Fruit fly (Drosophila melanogaster) whole organism, embryonic: ENCODE measurements around the gene CG31075.

ENCODE experiments used
- Aef1 ChIP-seq: fragments of 200-800 bp; sonication (Bioruptor generic); IDR thresholded peaks from 3 replicates; pipeline ENCODE4 v1.3.6; 2022; ENCODE audit warnings: missing biosample characterization, missing genetic modification characterization
- Antp ChIP-seq: fragments of 200-800 bp; sonication (Bioruptor generic); optimal IDR thresholded peaks from 3 replicates; lab custom pipeline; 2016; ENCODE audit warnings: missing biosample characterization, missing genetic modification characterization
- Atf3 ChIP-seq: fragments of 200-800 bp; sonication (Bioruptor generic); optimal IDR thresholded peaks from 3 replicates; lab custom pipeline; 2016; ENCODE audit warnings: missing biosample characterization, missing genetic modification characterization
- B-H1 ChIP-seq: fragments of 200-800 bp; sonication (Bioruptor generic); IDR thresholded peaks from 3 replicates; pipeline ENCODE4 v1.3.6; 2022; ENCODE audit warnings: missing biosample characterization, missing genetic modification characterization
- CG10543 ChIP-seq: fragments of 200-800 bp; sonication (Bioruptor generic); optimal IDR thresholded peaks from 3 replicates; lab custom pipeline; 2017; ENCODE audit warnings: missing biosample characterization, mild to moderate bottlenecking, missing genetic modification characterization, moderate library complexity
- CG11456 ChIP-seq: fragments of 200-800 bp; sonication (Bioruptor generic); IDR thresholded peaks from 3 replicates; pipeline ENCODE4 v1.3.6; 2022; ENCODE audit warnings: missing biosample characterization, missing genetic modification characterization
- CG12104 ChIP-seq: fragments of 200-800 bp; sonication (Bioruptor generic); optimal IDR thresholded peaks from 3 replicates; lab custom pipeline; 2016; ENCODE audit warnings: missing biosample characterization, missing genetic modification characterization
- CG13894 ChIP-seq: fragments of 200-800 bp; sonication (Bioruptor generic); optimal IDR thresholded peaks from 3 replicates; lab custom pipeline; 2018; ENCODE audit warnings: missing biosample characterization, mild to moderate bottlenecking, missing genetic modification characterization, moderate library complexity
- CG14441 ChIP-seq: fragments of 200-800 bp; sonication (Bioruptor generic); IDR thresholded peaks from 2 replicates; pipeline ENCODE4 v1.3.6; 2022; ENCODE audit warnings: missing biosample characterization, missing genetic modification characterization
- CG14667 ChIP-seq: fragments of 200-800 bp; sonication (Bioruptor generic); IDR thresholded peaks from 2 replicates; pipeline ENCODE4 v1.3.6; 2022; ENCODE audit warnings: missing biosample characterization, missing genetic modification characterization
- CG14965 ChIP-seq: fragments of 200-800 bp; sonication (Bioruptor generic); optimal IDR thresholded peaks from 2 replicates; lab custom pipeline; 2016; ENCODE audit warnings: missing biosample characterization, missing genetic modification characterization, borderline replicate concordance
- CG1529 ChIP-seq: fragments of 200-800 bp; sonication (Bioruptor generic); optimal IDR thresholded peaks from 3 replicates; lab custom pipeline; 2018; ENCODE audit warnings: missing biosample characterization, missing genetic modification characterization
- CG15514 ChIP-seq: fragments of 200-800 bp; sonication (Bioruptor generic); optimal IDR thresholded peaks from 3 replicates; lab custom pipeline; 2017; ENCODE audit warnings: missing biosample characterization, missing genetic modification characterization, mild to moderate bottlenecking, moderate library complexity, missing genetic modification reagents
- CG15696 ChIP-seq: fragments of 200-800 bp; sonication (Bioruptor generic); optimal IDR thresholded peaks from 2 replicates; lab custom pipeline; 2019; ENCODE audit warnings: missing biosample characterization, mild to moderate bottlenecking, missing genetic modification characterization, moderate library complexity
- CG2889 ChIP-seq: fragments of 200-800 bp; sonication (Bioruptor generic); IDR thresholded peaks from 3 replicates; pipeline ENCODE4 v1.3.6; 2022; ENCODE audit warnings: missing biosample characterization, missing genetic modification characterization
- CG5180 ChIP-seq: fragments of 200-800 bp; sonication (Bioruptor generic); optimal IDR thresholded peaks from 3 replicates; lab custom pipeline; 2017; ENCODE audit warnings: missing biosample characterization, missing genetic modification characterization, mild to moderate bottlenecking, moderate library complexity, missing genetic modification reagents
- CG6175 ChIP-seq: fragments of 200-800 bp; sonication (Bioruptor generic); IDR thresholded peaks from 3 replicates; pipeline ENCODE4 v1.3.6; 2022; ENCODE audit warnings: missing biosample characterization, missing genetic modification characterization
- CG6765 ChIP-seq: fragments of 200-800 bp; sonication (Bioruptor generic); optimal IDR thresholded peaks from 3 replicates; lab custom pipeline; 2017; ENCODE audit warnings: missing biosample characterization, mild to moderate bottlenecking, missing genetic modification characterization
- CG6813 ChIP-seq: fragments of 200-800 bp; sonication (Bioruptor generic); optimal IDR thresholded peaks from 2 replicates; lab custom pipeline; 2017; ENCODE audit warnings: missing biosample characterization, missing genetic modification characterization, mild to moderate bottlenecking, moderate library complexity, missing genetic modification reagents
- CG6854 ChIP-seq: fragments of 200-800 bp; sonication (Bioruptor generic); optimal IDR thresholded peaks from 3 replicates; lab custom pipeline; 2017; ENCODE audit warnings: missing biosample characterization, mild to moderate bottlenecking, missing genetic modification characterization
- CG7786 ChIP-seq: fragments of 200-800 bp; sonication (Bioruptor generic); optimal IDR thresholded peaks from 2 replicates; lab custom pipeline; 2016; ENCODE audit warnings: missing biosample characterization, missing genetic modification characterization
- CG8281 ChIP-seq: fragments of 200-800 bp; sonication (Bioruptor generic); optimal IDR thresholded peaks from 2 replicates; lab custom pipeline; 2018; ENCODE audit warnings: missing biosample characterization, mild to moderate bottlenecking, missing genetic modification characterization, moderate library complexity
- Deaf1 ChIP-seq: fragments of 200-800 bp; optimal IDR thresholded peaks from 3 replicates; lab custom pipeline; 2019; ENCODE audit warnings: missing biosample characterization, mild to moderate bottlenecking, missing genetic modification characterization, moderate library complexity
- Dfd ChIP-seq, 2 experiments: fragments of >200 bp; optimal IDR thresholded peaks; 2 replicates each; lab custom pipeline; 2017; ENCODE audit warnings: missing biosample characterization in 2 of 2, missing genetic modification characterization in 2 of 2
- Hmx ChIP-seq: fragments of 200-800 bp; sonication (Bioruptor generic); optimal IDR thresholded peaks from 2 replicates; lab custom pipeline; 2016; ENCODE audit warnings: missing biosample characterization, missing genetic modification characterization
- Meics ChIP-seq: fragments of 200-800 bp; sonication (Bioruptor generic); optimal IDR thresholded peaks from 2 replicates; lab custom pipeline; 2017; ENCODE audit warnings: missing biosample characterization, mild to moderate bottlenecking, missing genetic modification characterization
- Oli ChIP-seq: fragments of 200-800 bp; sonication (Bioruptor generic); optimal IDR thresholded peaks from 2 replicates; lab custom pipeline; 2018; ENCODE audit warnings: missing biosample characterization, mild to moderate bottlenecking, missing genetic modification characterization, moderate library complexity
- Rfx ChIP-seq: fragments of 200-800 bp; sonication (Bioruptor generic); IDR thresholded peaks from 2 replicates; pipeline ENCODE4 v1.3.6; 2022; ENCODE audit warnings: missing biosample characterization, missing genetic modification characterization
- Side ChIP-seq: fragments of 200-800 bp; sonication (Bioruptor generic); optimal IDR thresholded peaks from 2 replicates; lab custom pipeline; 2016; ENCODE audit warnings: missing biosample characterization, missing genetic modification characterization
- TFAM ChIP-seq: fragments of 200-800 bp; sonication (Bioruptor generic); optimal IDR thresholded peaks from 2 replicates; lab custom pipeline; 2017; ENCODE audit warnings: missing biosample characterization, missing genetic modification characterization, inconsistent platforms
- Xrp1 ChIP-seq: fragments of 200-800 bp; sonication (Bioruptor generic); IDR thresholded peaks from 2 replicates; pipeline ENCODE4 v1.3.6; 2022; ENCODE audit warnings: missing biosample characterization, missing genetic modification characterization
- ac ChIP-seq: fragments of 200-800 bp; sonication (Bioruptor generic); optimal IDR thresholded peaks from 3 replicates; lab custom pipeline; 2017; ENCODE audit warnings: missing biosample characterization, mild to moderate bottlenecking, missing genetic modification characterization
- ase ChIP-seq: fragments of 200-800 bp; sonication (Bioruptor generic); IDR thresholded peaks from 3 replicates; pipeline ENCODE4 v1.3.6; 2022; ENCODE audit warnings: missing biosample characterization, missing genetic modification characterization
- bsh ChIP-seq, 2 experiments: fragments of 200-800 bp; sonication (Bioruptor generic); optimal IDR thresholded peaks; 2 replicates each; lab custom pipeline; 2017 to 2018; ENCODE audit warnings: mild to moderate bottlenecking in 2 of 2, missing biosample characterization in 2 of 2, missing genetic modification characterization in 2 of 2, moderate library complexity in 1 of 2
- crp ChIP-seq, 2 experiments: fragments of 200-800 bp; sonication (Bioruptor generic); optimal IDR thresholded peaks; 2 replicates in 1 of 2; 3 replicates in 1 of 2; lab custom pipeline; 2017; ENCODE audit warnings: missing biosample characterization in 2 of 2, missing genetic modification characterization in 2 of 2, mild to moderate bottlenecking in 1 of 2, moderate library complexity in 1 of 2
- fd64A ChIP-seq: fragments of 200-800 bp; sonication (Bioruptor generic); optimal IDR thresholded peaks from 3 replicates; lab custom pipeline; 2018; ENCODE audit warnings: missing biosample characterization, mild to moderate bottlenecking, missing genetic modification characterization
- gcm ChIP-seq: fragments of 200-800 bp; sonication (Bioruptor generic); optimal IDR thresholded peaks from 2 replicates; lab custom pipeline; 2019; ENCODE audit warnings: missing biosample characterization, mild to moderate bottlenecking, missing genetic modification characterization, moderate library complexity
- gro ChIP-seq: fragments of 200-800 bp; sonication (Bioruptor generic); optimal IDR thresholded peaks from 2 replicates; lab custom pipeline; 2016; ENCODE audit warnings: missing biosample characterization, missing genetic modification characterization
- h ChIP-seq: fragments of >200 bp; optimal IDR thresholded peaks from 2 replicates; lab custom pipeline; 2017
- ham ChIP-seq: fragments of 200-800 bp; sonication (Bioruptor generic); IDR thresholded peaks from 2 replicates; pipeline ENCODE4 v1.3.6; 2022; ENCODE audit warnings: missing biosample characterization, missing genetic modification characterization
- kni ChIP-seq: fragments of 200-800 bp; sonication (Bioruptor generic); optimal IDR thresholded peaks from 3 replicates; lab custom pipeline; 2017; ENCODE audit warnings: mild to moderate bottlenecking, missing biosample characterization, missing genetic modification reagents, missing genetic modification characterization
- mld ChIP-seq: fragments of 200-800 bp; sonication (Bioruptor generic); IDR thresholded peaks from 3 replicates; pipeline ENCODE4 v1.3.6; 2022; ENCODE audit warnings: missing biosample characterization, missing genetic modification characterization; ENCODE audit not compliant: partially characterized antibody
- nerfin-1 ChIP-seq: fragments of 200-800 bp; sonication (Bioruptor generic); optimal IDR thresholded peaks from 3 replicates; lab custom pipeline; 2019; ENCODE audit warnings: missing biosample characterization, mild to moderate bottlenecking, missing genetic modification characterization, moderate library complexity
- nerfin-2 ChIP-seq: fragments of 200-800 bp; sonication (Bioruptor generic); IDR thresholded peaks from 2 replicates; pipeline ENCODE4 v1.3.6; 2022; ENCODE audit warnings: missing biosample characterization, missing genetic modification characterization; ENCODE audit not compliant: partially characterized antibody
- oc ChIP-seq: fragments of 200-800 bp; sonication (Bioruptor generic); optimal IDR thresholded peaks from 2 replicates; lab custom pipeline; 2018; ENCODE audit warnings: missing biosample characterization, mild to moderate bottlenecking, missing genetic modification characterization, moderate library complexity
- org-1 ChIP-seq: fragments of 200-800 bp; sonication (Bioruptor generic); optimal IDR thresholded peaks from 2 replicates; lab custom pipeline; 2017; ENCODE audit warnings: missing biosample characterization, missing genetic modification characterization
- pho ChIP-seq: fragments of 200-800 bp; sonication (Bioruptor generic); optimal IDR thresholded peaks from 2 replicates; lab custom pipeline; 2016; ENCODE audit warnings: missing biosample characterization, missing genetic modification characterization
- sens-2 ChIP-seq: fragments of 200-800 bp; sonication (Bioruptor generic); IDR thresholded peaks from 2 replicates; pipeline ENCODE4 v1.3.6; 2022; ENCODE audit warnings: missing biosample characterization, missing genetic modification characterization
- shn ChIP-seq: fragments of 200-800 bp; sonication (Bioruptor generic); optimal IDR thresholded peaks from 3 replicates; lab custom pipeline; 2016; ENCODE audit warnings: missing biosample characterization, missing genetic modification characterization
- sim ChIP-seq: fragments of 200-800 bp; sonication (Bioruptor generic); IDR thresholded peaks from 2 replicates; pipeline ENCODE4 v1.3.6; 2022; ENCODE audit warnings: missing biosample characterization, missing genetic modification characterization
- sug ChIP-seq: fragments of 200-800 bp; optimal IDR thresholded peaks from 2 replicates; lab custom pipeline; 2019; ENCODE audit warnings: missing biosample characterization, mild to moderate bottlenecking, missing genetic modification characterization, moderate library complexity
- wor ChIP-seq: fragments of 200-800 bp; sonication (Bioruptor generic); IDR thresholded peaks from 2 replicates; pipeline ENCODE4 v1.3.6; 2022; ENCODE audit warnings: missing biosample characterization, missing genetic modification characterization

CG31075 gene

DNA sequence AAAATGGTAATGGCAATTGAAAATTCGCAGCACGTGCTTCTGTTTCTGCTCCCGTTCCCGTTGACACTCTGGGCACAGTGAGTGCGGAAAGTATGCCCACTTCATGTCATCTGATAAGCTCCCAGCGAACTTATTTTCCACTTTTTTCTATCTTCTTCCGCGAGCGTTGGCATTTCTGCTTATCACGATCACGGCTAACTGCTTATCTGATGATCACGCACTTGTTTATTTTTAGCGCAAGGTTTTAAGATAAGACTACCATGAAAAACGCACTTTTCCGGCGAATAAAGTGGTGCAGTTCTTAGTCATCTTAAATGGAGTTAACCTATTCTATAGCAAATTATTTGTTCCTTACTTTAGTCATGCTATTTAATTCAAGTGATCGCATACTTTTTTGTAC lies 50.9 kb downstream of the CG31075 start (continued):
- TF ChIP-seq fd64A (GFP tag; lab: Kevin White, UChicago) (no peak), CG10543 (GFP tag; lab: Kevin White, UChicago) (peak; percentile 2), CG6765 (GFP tag; lab: Kevin White, UChicago) (peak; percentile 3), Xrp1 (no peak), TFAM (GFP tag; lab: Kevin White, UChicago) (no peak), oc (no peak), Dfd (GFP tag; optimal IDR thresholded peaks at IDR 0.05; lab: Kevin White, UChicago) (no peak), CG5180 (GFP tag; lab: Kevin White, UChicago) (peak; percentile 68), sug (tag; lab: Kevin White, UChicago) (peak; percentile 69), CG14667 (GFP tag; lab: Robert Waterston, UW) (no peak), CG12104 (no peak), gcm (GFP tag; lab: Kevin White, UChicago) (no peak), ase (no peak), Antp (GFP tag; lab: Kevin White, UChicago) (peak; percentile 15), CG6175 (GFP tag; lab: Robert Waterston, UW) (no peak), Atf3 (GFP tag; lab: Kevin White, UChicago) (no peak), org-1 (GFP tag; lab: Kevin White, UChicago) (no peak), h (lab: Kevin White, UChicago) (no peak), Aef1 (GFP tag; lab: Robert Waterston, UW) (no peak), CG1529 (GFP tag; lab: Kevin White, UChicago) (peak; percentile 27), CG14965 (GFP tag; lab: Kevin White, UChicago) (no peak), wor (0 out of 2 replicates have a peak, but pooled peaks have one; percentile 22), CG11456 (GFP tag; lab: Robert Waterston, UW) (0 out of 3 replicates have a peak, but pooled peaks have one; percentile 49), ham (no peak), CG8281 (tag; lab: Kevin White, UChicago) (peak; percentile 7), nerfin-2 (no peak), CG14441 (GFP tag; lab: Robert Waterston, UW) (peak; percentile 31), Deaf1 (tag; lab: Kevin White, UChicago) (no peak), Oli (tag; lab: Kevin White, UChicago) (peak; percentile 68), Rfx (GFP tag; lab: Robert Waterston, UW) (no peak), CG13894 (tag; lab: Kevin White, UChicago) (no peak), nerfin-1 (tag; lab: Kevin White, UChicago) (peak; percentile 23), sim (GFP tag; lab: Robert Waterston, UW) (no peak), CG2889 (no peak), CG15696 (tag; lab: Kevin White, UChicago) (no peak), ac (GFP tag; lab: Kevin White, UChicago) (no peak), crp (GFP tag; optimal IDR thresholded peaks at IDR 0.05; lab: Kevin White, UChicago) (no peak), sens-2 (GFP tag; lab: Robert Waterston, UW) (no peak), CG6813 (no peak), pho (GFP tag; lab: Kevin White, UChicago) (no peak), Hmx (GFP tag; lab: Kevin White, UChicago) (no peak), mld (GFP tag; lab: Robert Waterston, UW) (no peak), bsh (GFP tag; optimal IDR thresholded peaks at IDR 0.05; lab: Kevin White, UChicago) (peak in 1 of 2 experiments; percentile 36), Meics (GFP tag; lab: Kevin White, UChicago) (peak; percentile 60), gro (peak; percentile 36), CG6854 (GFP tag; lab: Kevin White, UChicago) (peak; percentile 9), CG15514 (no peak), B-H1 (no peak), shn (GFP tag; lab: Kevin White, UChicago) (no peak), CG7786 (GFP tag; lab: Kevin White, UChicago) (peak; percentile 13), kni (no peak), Side (GFP tag; lab: Kevin White, UChicago) (no peak)
